Worm (Caenorhabditis elegans) whole organism, L4 larva: Measurements from ENCODE around the gene oac-3.
A peak's percentile ranks its signal among the peaks of the same experiment; 100 is the strongest.

Experiments used
- F37D6.2 ChIP-seq: sonication (generic microtip); optimal IDR thresholded peaks from 2 replicates; lab custom pipeline; 2016; ENCODE audit warnings: mild to moderate bottlenecking, missing genetic modification characterization, missing compliant biosample characterization
- T26A8.4 ChIP-seq: fragments of 200-800 bp; sonication (Bioruptor generic); IDR thresholded peaks from 2 replicates; pipeline ENCODE4 v1.3.6; 2022; ENCODE audit warnings: missing genetic modification characterization, missing compliant biosample characterization
- Y5F2A.4 ChIP-seq: fragments of 200-800 bp; sonication (Bioruptor generic); optimal IDR thresholded peaks from 2 replicates; lab custom pipeline; 2018; ENCODE audit warnings: mild to moderate bottlenecking, missing genetic modification characterization, missing compliant biosample characterization
- ZK546.5 ChIP-seq, 2 experiments: sonication (generic microtip); optimal IDR thresholded peaks; 2 replicates each; lab custom pipeline; 2017; ENCODE audit warnings: missing biosample characterization in 2 of 2, missing genetic modification characterization in 2 of 2
- aha-1 ChIP-seq: fragments of 150-350 bp; peaks from one replicate; lab custom pipeline; 2014; ENCODE audit warnings: missing biosample characterization, missing genetic modification characterization
- attf-4 ChIP-seq: sonication (generic microtip); optimal IDR thresholded peaks from 3 replicates; lab custom pipeline; 2017; ENCODE audit warnings: missing biosample characterization, missing genetic modification characterization
- ceh-28 ChIP-seq: fragments of 150-350 bp; optimal IDR thresholded peaks from 2 replicates; lab custom pipeline; 2014; ENCODE audit warnings: missing biosample characterization, missing genetic modification reagents, missing genetic modification characterization
- ceh-32 ChIP-seq: sonication (generic microtip); optimal IDR thresholded peaks from 2 replicates; lab custom pipeline; 2016; ENCODE audit warnings: mild to moderate bottlenecking, missing genetic modification characterization, missing compliant biosample characterization; ENCODE audit not compliant: poor library complexity
- ceh-62 ChIP-seq: sonication (generic microtip); optimal IDR thresholded peaks from 2 replicates; lab custom pipeline; 2017; ENCODE audit warnings: missing biosample characterization, missing genetic modification characterization
- daf-12 ChIP-seq: fragments of 150-350 bp; optimal IDR thresholded peaks from 2 replicates; lab custom pipeline; 2014; ENCODE audit warnings: missing biosample characterization, missing genetic modification reagents, missing genetic modification characterization
- daf-8 ChIP-seq: fragments of 200-800 bp; sonication (Bioruptor generic); IDR thresholded peaks from 2 replicates; pipeline ENCODE4 v1.3.6; 2022; ENCODE audit warnings: missing genetic modification characterization, missing compliant biosample characterization
- dmd-6 ChIP-seq: fragments of 200-800 bp; sonication (Bioruptor generic); IDR thresholded peaks from 2 replicates; pipeline ENCODE4 v1.3.6; 2022; ENCODE audit warnings: missing genetic modification reagents, missing genetic modification characterization, missing compliant biosample characterization
- dmd-9 ChIP-seq: fragments of 200-800 bp; sonication (Bioruptor generic); IDR thresholded peaks from 2 replicates; pipeline ENCODE4 v1.3.6; 2022; ENCODE audit warnings: missing genetic modification reagents, missing genetic modification characterization, missing compliant biosample characterization
- dve-1 ChIP-seq: sonication (generic microtip); optimal IDR thresholded peaks from 2 replicates; lab custom pipeline; 2017; ENCODE audit warnings: antibody characterized with exemption, mild to moderate bottlenecking, missing genetic modification characterization, missing compliant biosample characterization; ENCODE audit not compliant: insufficient read depth
- fkh-10 ChIP-seq: fragments of 150-350 bp; optimal IDR thresholded peaks from 2 replicates; lab custom pipeline; 2014; ENCODE audit warnings: missing biosample characterization, missing genetic modification reagents, missing genetic modification characterization
- hif-1 ChIP-seq, 2 experiments: sonication (generic microtip); optimal IDR thresholded peaks; 2 replicates each; lab custom pipeline; 2016 to 2017; ENCODE audit warnings: missing compliant biosample characterization in 2 of 2, missing genetic modification characterization in 2 of 2, missing genetic modification reagents in 2 of 2, missing genotype in 2 of 2, mild to moderate bottlenecking in 1 of 2
- hlh-11 ChIP-seq: fragments of 200-800 bp; sonication (Bioruptor generic); optimal IDR thresholded peaks from 2 replicates; lab custom pipeline; 2018; ENCODE audit warnings: mild to moderate bottlenecking, missing genetic modification characterization, missing compliant biosample characterization
- lim-7 ChIP-seq: fragments of 200-800 bp; sonication (Bioruptor generic); IDR thresholded peaks from 2 replicates; pipeline ENCODE4 v1.3.6; 2022; ENCODE audit warnings: missing genetic modification characterization, missing compliant biosample characterization
- lin-15B ChIP-seq: fragments of 150-350 bp; sonication (generic microtip); optimal IDR thresholded peaks from 3 replicates; lab custom pipeline; 2014; ENCODE audit warnings: missing biosample characterization, missing genetic modification characterization
- lin-29 ChIP-seq: fragments of 200-800 bp; sonication (Bioruptor generic); IDR thresholded peaks from 2 replicates; pipeline ENCODE4 v1.3.6; 2022; ENCODE audit warnings: missing genetic modification reagents, missing genetic modification characterization, missing compliant biosample characterization
- madf-9 ChIP-seq: fragments of 200-800 bp; sonication (Bioruptor generic); conservative IDR thresholded peaks from 2 replicates; pipeline ENCODE4 v1.3.6; 2022; ENCODE audit warnings: missing genetic modification reagents, missing genetic modification characterization, missing compliant biosample characterization
- mdl-1 ChIP-seq, 2 experiments: fragments of 150-350 bp in 1 of 2; sonication (generic microtip) in 1 of 2; optimal IDR thresholded peaks; 2 replicates each; lab custom pipeline; 2014 to 2017; ENCODE audit warnings: missing biosample characterization in 2 of 2, missing genetic modification characterization in 2 of 2
- nhr-10 ChIP-seq: fragments of 150-350 bp; optimal IDR thresholded peaks from 2 replicates; lab custom pipeline; 2014; ENCODE audit warnings: missing biosample characterization, missing genetic modification characterization
- nhr-102 ChIP-seq: sonication (generic microtip); optimal IDR thresholded peaks from 2 replicates; lab custom pipeline; 2016; ENCODE audit warnings: mild to moderate bottlenecking, missing genetic modification characterization, moderate library complexity, missing compliant biosample characterization
- nhr-111 ChIP-seq: fragments of 200-800 bp; sonication (Bioruptor generic); optimal IDR thresholded peaks from 2 replicates; lab custom pipeline; 2018; ENCODE audit warnings: mild to moderate bottlenecking, missing genetic modification characterization, missing compliant biosample characterization
- nhr-237 ChIP-seq: sonication (generic microtip); optimal IDR thresholded peaks from 2 replicates; lab custom pipeline; 2017; ENCODE audit warnings: missing biosample characterization, missing genetic modification characterization
- nhr-41 ChIP-seq: fragments of 200-800 bp; sonication (Bioruptor generic); IDR thresholded peaks from 2 replicates; pipeline ENCODE4 v1.3.6; 2022; ENCODE audit warnings: missing genetic modification reagents, missing genetic modification characterization, missing compliant biosample characterization
- nhr-6 ChIP-seq: fragments of 150-350 bp; optimal IDR thresholded peaks from 2 replicates; lab custom pipeline; 2014; ENCODE audit warnings: missing biosample characterization, missing genetic modification characterization
- pha-4 ChIP-seq, 2 experiments: fragments of 150-350 bp in 1 of 2; fragments of 200-800 bp in 1 of 2; sonication (Bioruptor generic) in 1 of 2; IDR thresholded peaks in 1 of 2; optimal IDR thresholded peaks in 1 of 2; 2 replicates each; pipeline versions ENCODE4 v1.3.6 to Lab custom; 2014 to 2022; ENCODE audit warnings: missing genetic modification characterization in 2 of 2, missing genetic modification reagents in 2 of 2, missing biosample characterization in 1 of 2, missing compliant biosample characterization in 1 of 2
- php-3 ChIP-seq: fragments of 200-800 bp; sonication (Bioruptor generic); IDR thresholded peaks from 2 replicates; pipeline ENCODE4 v1.3.6; 2022; ENCODE audit warnings: missing genetic modification reagents, missing genetic modification characterization, missing compliant biosample characterization
- sdz-12 ChIP-seq: fragments of 200-800 bp; sonication (Bioruptor generic); optimal IDR thresholded peaks from 2 replicates; lab custom pipeline; 2018; ENCODE audit warnings: mild to moderate bottlenecking, missing genetic modification characterization, missing compliant biosample characterization
- spr-3 ChIP-seq: fragments of 200-800 bp; sonication (Bioruptor generic); optimal IDR thresholded peaks from 2 replicates; lab custom pipeline; 2018; ENCODE audit warnings: mild to moderate bottlenecking, missing genetic modification characterization, missing compliant biosample characterization
- unc-130 ChIP-seq: sonication (generic microtip); optimal IDR thresholded peaks from 2 replicates; lab custom pipeline; 2016; ENCODE audit warnings: missing genetic modification reagents, missing genetic modification characterization, missing compliant biosample characterization
- unc-62 ChIP-seq, 3 experiments: fragments of 150-350 bp in 1 of 3; sonication (generic microtip); optimal IDR thresholded peaks in 2 of 3; peaks in 1 of 3; 1 replicate in 1 of 3; 2 replicates in 2 of 3; lab custom pipeline; 2014 to 2017; ENCODE audit warnings: missing biosample characterization in 3 of 3, missing genetic modification characterization in 3 of 3, missing genetic modification reagents in 3 of 3, missing genotype in 1 of 3
- vab-7 ChIP-seq: fragments of 200-800 bp; sonication (Bioruptor generic); IDR thresholded peaks from 2 replicates; pipeline ENCODE4 v1.3.6; 2022; ENCODE audit warnings: missing genetic modification reagents, missing genetic modification characterization, missing compliant biosample characterization
- zfp-3 ChIP-seq: fragments of 200-800 bp; sonication (Bioruptor generic); conservative IDR thresholded peaks from 2 replicates; pipeline ENCODE4 v1.3.6; 2022; ENCODE audit warnings: missing genetic modification reagents, missing genetic modification characterization, missing compliant biosample characterization
- ztf-11 ChIP-seq: fragments of 150-350 bp; optimal IDR thresholded peaks from 2 replicates; lab custom pipeline; 2014; ENCODE audit warnings: missing biosample characterization, missing genetic modification characterization
- ztf-7 ChIP-seq: fragments of 150-350 bp; optimal IDR thresholded peaks from 2 replicates; lab custom pipeline; 2014; ENCODE audit warnings: missing biosample characterization, missing genetic modification characterization

The oac-3 gene

ce11 chrV:13858906-13859305 lies 40.4 kb upstream of the oac-3 start, which contains the start of gene srx-135:
Gene srx-135, plus strand, starts transcription at chrV:13859206.
- TF ChIP-seq ceh-28 (tag; lab: Kevin White, UChicago) (no peak), dmd-6 (GFP tag; lab: Robert Waterston, UW) (no peak), ztf-11 (no peak), nhr-237 (tag; lab: Kevin White, UChicago) (no peak), ceh-62 (tag; lab: Kevin White, UChicago) (no peak), vab-7 (GFP tag; lab: Robert Waterston, UW) (no peak), nhr-10 (no peak), T26A8.4 (GFP tag; lab: Robert Waterston, UW) (no peak), Y5F2A.4 (no peak), F37D6.2 (tag; lab: Kevin White, UChicago) (no peak)

ce11 chrV:13862505-13862904 lies 36.8 kb upstream of the oac-3 start, which contains the start of gene srx-137:
Gene srx-137, plus strand, starts transcription at chrV:13862805.
- TF ChIP-seq ztf-7 (tag; lab: Kevin White, UChicago) (no peak), lin-29 (GFP tag; lab: Robert Waterston, UW) (no peak), nhr-111 (GFP tag; lab: Kevin White, UChicago) (no peak), madf-9 (GFP tag; lab: Robert Waterston, UW) (no peak), ceh-32 (tag; lab: Kevin White, UChicago) (no peak), lim-7 (GFP tag; lab: Robert Waterston, UW) (no peak), attf-4 (tag; lab: Kevin White, UChicago) (no peak)

DNA sequence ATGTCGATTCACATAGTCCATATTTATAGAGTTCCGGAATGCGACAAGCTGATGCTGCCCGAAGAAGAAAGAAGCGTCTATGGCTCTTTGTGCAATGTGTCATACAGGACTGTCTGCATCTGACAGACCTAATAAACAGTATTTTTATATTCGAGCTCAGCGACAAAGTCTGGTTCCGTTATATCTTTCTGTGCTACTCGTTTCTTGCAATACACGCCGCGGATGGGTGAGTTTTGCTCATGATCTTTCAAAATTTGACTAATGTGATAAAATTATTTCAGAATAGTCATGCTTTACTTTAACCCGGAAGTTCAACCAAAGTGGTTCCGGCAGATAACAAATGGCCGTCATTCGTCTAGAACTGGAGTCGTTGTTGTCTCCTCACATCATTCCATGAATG lies 35.6 kb upstream of the oac-3 start:
- TF ChIP-seq pha-4 (GFP tag; IDR thresholded peaks at IDR 0.05; lab: Robert Waterston, UW) (no peak), pha-4 (tag; optimal IDR thresholded peaks at IDR 0.05; lab: Kevin White, UChicago) (no peak), mdl-1 (tag; optimal IDR thresholded peaks at IDR 0.05; lab: Kevin White, UChicago) (no peak), nhr-41 (GFP tag; lab: Robert Waterston, UW) (no peak), ZK546.5 (tag; optimal IDR thresholded peaks at IDR 0.05; lab: Kevin White, UChicago) (no peak), daf-8 (GFP tag; lab: Robert Waterston, UW) (no peak), hlh-11 (no peak), daf-12 (tag; lab: Kevin White, UChicago) (no peak), unc-62 (GFP tag; optimal IDR thresholded peaks at IDR 0.05 in 1 of 2; lab: Kevin White, UChicago) (peak in 1 of 2 experiments; percentile 55), unc-62 (tag; optimal IDR thresholded peaks at IDR 0.05; lab: Kevin White, UChicago) (no peak), zfp-3 (GFP tag; lab: Robert Waterston, UW) (no peak), ceh-62 (tag; lab: Kevin White, UChicago) (no peak), unc-130 (GFP tag; lab: Kevin White, UChicago) (no peak), ceh-32 (tag; lab: Kevin White, UChicago) (no peak), aha-1 (tag; lab: Kevin White, UChicago) (peak; percentile 90), sdz-12 (no peak), nhr-102 (tag; lab: Kevin White, UChicago) (no peak), hif-1 (tag; optimal IDR thresholded peaks at IDR 0.05; lab: Kevin White, UChicago) (no peak)

- TF ChIP-seq nhr-102 (tag; lab: Kevin White, UChicago) (no peak), spr-3 (GFP tag; lab: Kevin White, UChicago) (no peak), php-3 (no peak), nhr-6 (tag; lab: Kevin White, UChicago) (no peak), dve-1 (tag; lab: Kevin White, UChicago) (no peak), dmd-9 (no peak), fkh-10 (no peak), unc-130 (GFP tag; lab: Kevin White, UChicago) (no peak), lin-15B (no peak), madf-9 (GFP tag; lab: Robert Waterston, UW) (no peak)
Observed at ce11 chrV:13866353-13866752, 33.0 kb upstream of the oac-3 start, which contains the start of gene nhr-175. Gene nhr-175, plus strand, starts transcription at chrV:13866691.
